Worm (Caenorhabditis elegans) whole organism, dauer: ENCODE data around the gene daao-1.

Source experiments
- unc-62 ChIP-seq: sonication (generic microtip); optimal IDR thresholded peaks from 2 replicates; lab custom pipeline; 2017; ENCODE audit warnings: missing biosample characterization, missing genetic modification reagents, missing genetic modification characterization

The daao-1 gene

DNA sequence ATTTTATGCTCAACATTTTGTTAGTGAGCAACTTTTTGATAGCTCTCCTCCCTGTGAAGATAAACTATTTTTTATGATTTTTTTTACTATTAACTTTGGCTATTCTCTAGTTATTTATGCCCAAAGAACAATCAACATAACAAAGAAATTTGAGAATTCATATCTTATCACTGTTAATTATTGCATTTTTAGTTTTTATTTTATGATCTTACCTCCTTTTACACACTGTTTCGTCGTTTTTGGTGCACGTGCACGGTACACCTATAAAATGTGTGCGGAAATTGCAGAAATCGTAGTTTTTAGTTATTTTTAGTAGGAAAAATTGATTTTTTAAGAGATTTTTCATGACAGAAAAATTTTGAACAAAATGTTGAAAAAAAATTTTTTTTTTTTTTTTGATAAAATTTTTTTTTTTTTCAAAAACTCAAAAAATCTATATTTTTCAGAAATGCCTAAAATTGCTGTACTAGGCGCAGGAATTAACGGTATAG lies at the start of gene daao-1:
Gene daao-1 (plus strand): TSS at position 441 of the 491 bp plus-strand sequence.
- TF ChIP-seq unc-62 (GFP tag; lab: Kevin White, UChicago): no peak

ce11 chrIV:2568267-2568666 lies 45.7 kb upstream of the daao-1 start, which contains the start of the genes Y69A2AR.25 and Y69A2AR.12:
Y69A2AR.25 (minus strand) TSS chrIV:2568367.
Y69A2AR.12 (plus strand) TSS chrIV:2568614.
- TF ChIP-seq unc-62 (GFP tag; lab: Kevin White, UChicago): no peak

DNA sequence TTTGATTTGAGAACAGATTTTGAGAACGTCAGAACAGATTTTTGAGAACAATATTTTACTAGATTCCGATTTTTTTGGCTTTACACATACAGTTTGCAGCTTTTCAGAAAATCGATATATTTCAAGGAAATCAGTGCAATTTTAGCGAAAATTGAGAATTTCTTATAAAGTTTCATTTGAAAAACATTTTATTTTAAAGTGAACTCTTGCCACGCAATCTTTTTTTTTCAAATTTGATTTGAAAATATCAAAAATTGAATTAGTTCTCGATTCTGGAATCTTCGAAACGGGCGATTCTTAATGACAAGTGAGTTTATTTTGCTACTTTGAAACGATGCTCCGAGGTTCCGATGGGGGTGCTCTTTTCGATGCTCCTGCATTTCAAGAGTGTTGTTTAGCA lies 41.9 kb upstream of the daao-1 start, which contains the start of gene Y69A2AR.51:
Gene Y69A2AR.51 (plus strand): TSS at position 301 of the 400 bp plus-strand sequence.
- TF ChIP-seq unc-62 (GFP tag; lab: Kevin White, UChicago): no peak

DNA sequence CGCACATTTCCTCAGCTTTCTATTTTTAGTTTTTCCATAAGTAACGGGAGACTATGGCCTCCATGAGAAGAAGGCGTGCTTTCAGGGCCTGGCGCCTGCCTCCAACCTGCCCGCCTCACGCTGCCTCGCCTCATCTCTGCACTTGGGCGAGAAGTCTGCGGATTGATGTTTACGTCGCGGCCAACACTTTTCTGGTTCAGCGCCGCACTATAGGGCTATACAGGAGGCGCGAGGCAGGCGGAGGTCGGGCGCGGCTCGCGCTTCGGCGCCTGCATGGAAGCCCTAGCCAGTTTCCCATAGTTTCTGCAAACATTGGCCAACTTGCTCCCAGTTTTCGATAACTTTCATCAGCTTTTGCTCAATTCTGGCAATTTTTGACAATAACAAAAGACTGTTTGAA lies 40.9 kb upstream of the daao-1 start:
- TF ChIP-seq unc-62 (GFP tag; lab: Kevin White, UChicago): no peak

DNA sequence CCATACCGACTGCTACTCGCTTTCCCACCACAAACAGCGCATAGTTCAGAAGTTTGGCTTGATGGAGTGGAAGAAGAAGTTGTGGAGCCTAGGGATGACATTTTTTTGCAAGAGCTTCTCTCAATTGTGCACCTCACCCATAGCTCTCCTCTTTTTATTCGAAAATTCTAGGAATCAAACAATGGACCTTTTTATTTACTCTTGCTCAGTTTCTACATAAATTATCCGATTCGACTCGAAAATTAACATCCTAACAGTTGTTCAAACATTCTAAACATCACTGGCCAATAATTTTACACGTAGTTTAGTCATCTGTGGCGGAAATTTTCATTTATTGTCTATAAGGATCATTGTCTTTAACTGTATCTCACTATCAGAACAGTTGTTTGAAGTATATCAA lies 32.5 kb upstream of the daao-1 start, which contains the start of gene nhr-242:
Gene nhr-242 (minus strand): TSS at position 101 of the 400 bp plus-strand sequence.
- no peak for TF ChIP-seq unc-62 (GFP tag; lab: Kevin White, UChicago)

- TF ChIP-seq unc-62 (GFP tag; lab: Kevin White, UChicago): no peak
Measured at ce11 chrIV:2597417-2597816, 16.6 kb upstream of the daao-1 start, which contains the start of gene Y69A2AR.47. Y69A2AR.47 (plus strand) TSS chrIV:2597717.

DNA sequence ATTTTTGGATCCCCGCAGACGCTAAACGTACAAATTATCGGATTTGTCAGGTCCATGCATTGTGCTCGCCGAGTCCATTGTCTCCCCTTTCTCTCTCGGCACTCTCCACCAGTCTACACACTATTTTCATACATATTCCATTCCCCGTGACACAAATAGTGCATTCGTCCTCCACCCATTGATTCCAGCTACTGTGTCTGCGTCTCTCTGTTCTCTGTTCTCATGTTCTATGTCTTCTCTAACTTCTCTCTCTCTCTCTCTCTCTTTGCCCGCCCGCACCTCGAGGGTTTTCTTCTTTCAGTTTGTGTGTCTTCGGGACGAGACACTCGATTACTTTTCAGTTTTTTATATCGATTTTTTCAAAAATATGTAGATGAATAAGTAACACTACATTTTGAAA lies 14.4 kb upstream of the daao-1 start:
- TF ChIP-seq unc-62 (GFP tag; lab: Kevin White, UChicago): no peak

ce11 chrIV:2600841-2601240 lies 13.2 kb upstream of the daao-1 start, which contains the start of gene epg-9:
epg-9 (plus strand) TSS chrIV:2601141.
- no peak for TF ChIP-seq unc-62 (GFP tag; lab: Kevin White, UChicago)

ce11 chrIV:2601988-2602861 lies 11.8 kb upstream of the daao-1 start:
- no peak for TF ChIP-seq unc-62 (GFP tag; lab: Kevin White, UChicago)

ce11 chrIV:2602862-2603189 lies 11.2 kb upstream of the daao-1 start:
- no peak for TF ChIP-seq unc-62 (GFP tag; lab: Kevin White, UChicago)

- no peak for TF ChIP-seq unc-62 (GFP tag; lab: Kevin White, UChicago)
Measured at ce11 chrIV:2603556-2604021, 10.4 kb upstream of the daao-1 start.

DNA sequence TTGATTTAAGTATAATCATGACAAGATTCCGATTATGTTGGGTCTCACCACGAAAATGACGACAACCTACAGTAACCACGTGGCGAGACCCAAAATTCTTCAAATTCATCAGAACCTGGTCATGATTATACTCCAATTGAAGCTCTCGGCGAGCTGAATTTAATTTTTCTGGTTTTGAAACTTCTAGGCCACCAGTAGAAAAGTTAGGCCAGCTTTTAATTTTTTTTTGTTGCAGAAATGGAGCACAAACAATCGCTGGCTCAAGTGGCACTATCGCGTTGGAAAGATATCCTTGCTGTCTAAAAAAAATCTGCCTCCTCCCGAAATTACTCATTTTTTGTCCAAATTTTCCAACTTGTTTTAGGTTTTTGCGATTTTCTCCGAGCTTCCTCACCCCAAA lies 7.4 kb upstream of the daao-1 start:
- no peak for TF ChIP-seq unc-62 (GFP tag; lab: Kevin White, UChicago)

DNA sequence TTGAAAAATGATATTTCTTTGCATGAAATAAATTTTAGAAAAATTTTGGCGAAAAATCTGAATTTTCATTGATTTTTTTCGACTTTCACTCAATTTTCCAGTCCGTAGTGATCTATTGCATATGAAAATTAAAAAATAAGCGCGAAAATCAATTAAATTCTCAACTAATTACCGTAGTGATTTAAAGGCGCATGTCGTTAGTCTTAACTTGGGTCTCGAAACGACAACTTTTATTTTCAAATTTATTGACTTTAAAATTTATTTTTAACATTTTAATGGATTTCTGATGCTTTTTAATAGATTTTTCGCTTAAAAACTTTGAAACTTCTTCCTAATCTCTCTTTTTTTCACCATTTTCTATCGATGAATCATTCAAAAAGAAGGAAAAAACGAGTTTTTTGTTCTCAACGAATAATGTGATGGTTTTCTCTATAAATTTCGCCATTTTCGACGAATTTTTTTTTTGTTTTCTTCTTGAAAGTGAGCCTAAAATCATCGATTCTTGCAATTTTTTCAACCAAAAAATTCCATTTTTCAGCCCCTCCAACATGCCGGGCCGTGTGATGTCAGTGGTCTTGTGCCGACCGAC lies 6.4 kb upstream of the daao-1 start, which contains the start of gene vamp-7:
Gene vamp-7 (plus strand): TSS at position 539 of the 589 bp plus-strand sequence.
- no peak for TF ChIP-seq unc-62 (GFP tag; lab: Kevin White, UChicago)

DNA sequence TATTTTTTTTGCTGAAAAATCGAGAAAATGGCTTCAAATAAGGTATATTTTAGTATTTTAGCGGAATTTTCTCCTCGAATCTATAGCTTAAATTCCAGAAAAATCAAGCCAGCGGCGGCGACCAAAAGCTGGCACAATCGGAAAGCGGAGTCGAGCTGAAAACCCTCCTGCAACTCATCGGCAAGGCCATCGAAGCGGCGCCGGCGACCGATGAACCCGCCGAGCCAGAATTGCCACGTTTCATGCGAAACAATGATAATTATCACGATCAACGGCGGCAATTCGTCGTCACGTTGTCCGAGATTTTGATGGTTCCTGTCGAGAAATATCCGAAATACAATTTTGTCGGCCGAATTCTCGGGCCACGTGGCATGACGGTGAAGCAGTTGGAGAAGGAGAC lies 3.6 kb upstream of the daao-1 start, which contains the start of gene Y69A2AR.32:
Gene Y69A2AR.32 (plus strand): TSS at position 28 of the 400 bp plus-strand sequence.
- no peak for TF ChIP-seq unc-62 (GFP tag; lab: Kevin White, UChicago)

DNA sequence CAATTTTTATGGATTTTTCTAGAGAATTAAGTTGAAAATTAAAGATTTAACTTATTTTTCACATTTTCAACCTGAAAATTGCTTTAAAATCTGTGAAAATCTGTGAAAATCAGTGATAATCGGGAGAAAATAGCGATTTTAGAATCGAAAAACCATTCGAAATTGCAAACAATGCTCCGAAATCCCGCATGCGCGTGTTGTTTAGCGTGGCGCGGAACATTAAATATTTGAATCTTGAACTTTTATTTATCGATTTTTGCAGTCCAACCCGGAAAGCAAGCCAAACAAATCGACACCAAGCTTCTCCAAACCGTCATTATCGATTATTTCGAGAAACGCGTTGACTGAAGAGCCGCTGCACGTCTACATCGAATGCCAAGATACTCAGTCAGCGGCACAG lies 3.0 kb upstream of the daao-1 start:
- no peak for TF ChIP-seq unc-62 (GFP tag; lab: Kevin White, UChicago)

ce11 chrIV:2613011-2613503 lies 937 bp upstream of the daao-1 start, which contains the start of gene Y69A2AR.28:
Y69A2AR.28 (minus strand) TSS chrIV:2613061.
- no peak for TF ChIP-seq unc-62 (GFP tag; lab: Kevin White, UChicago)
